Fruit fly (Drosophila melanogaster) whole organism, prepupa: ENCODE measurements around the gene CG42564.

Experiments used
- Blimp-1 ChIP-seq: fragments of 200-800 bp; sonication (Bioruptor generic); optimal IDR thresholded peaks from 3 replicates; lab custom pipeline; 2017; ENCODE audit warnings: missing biosample characterization, missing genetic modification characterization, mild to moderate bottlenecking, moderate library complexity, missing genetic modification reagents
- CG10631 ChIP-seq: fragments of 200-800 bp; sonication (Bioruptor generic); optimal IDR thresholded peaks from 2 replicates; lab custom pipeline; 2016; ENCODE audit warnings: missing biosample characterization, missing genetic modification characterization
- CG10669 ChIP-seq: fragments of 200-800 bp; sonication (Bioruptor generic); optimal IDR thresholded peaks from 3 replicates; lab custom pipeline; 2018; ENCODE audit warnings: missing biosample characterization, mild to moderate bottlenecking, missing genetic modification characterization, moderate library complexity
- CG11294 ChIP-seq: fragments of 200-800 bp; sonication (Bioruptor generic); IDR thresholded peaks from 2 replicates; pipeline ENCODE4 v1.3.6; 2022; ENCODE audit warnings: missing biosample characterization, missing genetic modification characterization
- CG11762 ChIP-seq: fragments of 200-800 bp; sonication (Bioruptor generic); optimal IDR thresholded peaks from 3 replicates; lab custom pipeline; 2016; ENCODE audit warnings: missing biosample characterization, missing genetic modification characterization; ENCODE audit not compliant: insufficient read depth
- CG11902 ChIP-seq: fragments of 200-800 bp; sonication (Bioruptor generic); optimal IDR thresholded peaks from 3 replicates; lab custom pipeline; 2016; ENCODE audit warnings: missing biosample characterization, missing genetic modification characterization
- CG15336 ChIP-seq: fragments of 200-800 bp; sonication (Bioruptor generic); IDR thresholded peaks from 2 replicates; pipeline ENCODE4 v1.3.6; 2022; ENCODE audit warnings: missing biosample characterization, missing genetic modification characterization
- CG16779 ChIP-seq: fragments of 200-800 bp; sonication (Bioruptor generic); optimal IDR thresholded peaks from 3 replicates; lab custom pipeline; 2017; ENCODE audit warnings: missing biosample characterization, mild to moderate bottlenecking, missing genetic modification characterization
- CG3032 ChIP-seq: fragments of 200-800 bp; optimal IDR thresholded peaks from 2 replicates; lab custom pipeline; 2019; ENCODE audit warnings: missing biosample characterization, mild to moderate bottlenecking, missing genetic modification characterization, moderate library complexity
- CG31627 ChIP-seq: fragments of 200-800 bp; sonication (Bioruptor generic); optimal IDR thresholded peaks from 3 replicates; lab custom pipeline; 2016; ENCODE audit warnings: missing biosample characterization, missing genetic modification characterization
- CG32006 ChIP-seq: fragments of 200-800 bp; sonication (Bioruptor generic); optimal IDR thresholded peaks from 3 replicates; lab custom pipeline; 2017; ENCODE audit warnings: missing biosample characterization, mild to moderate bottlenecking, missing genetic modification characterization
- CG34406 ChIP-seq: fragments of 200-800 bp; sonication (Bioruptor generic); optimal IDR thresholded peaks from 3 replicates; lab custom pipeline; 2016; ENCODE audit warnings: missing biosample characterization, missing genetic modification characterization
- CG4318 ChIP-seq: fragments of 200-800 bp; sonication (Bioruptor generic); optimal IDR thresholded peaks from 3 replicates; lab custom pipeline; 2017; ENCODE audit warnings: missing biosample characterization, mild to moderate bottlenecking, missing genetic modification characterization
- CG6163 ChIP-seq: fragments of 200-800 bp; sonication (Bioruptor generic); IDR thresholded peaks from 3 replicates; pipeline ENCODE4 v1.3.6; 2022; ENCODE audit warnings: missing biosample characterization, missing genetic modification characterization
- CG6276 ChIP-seq: fragments of 200-800 bp; sonication (Bioruptor generic); optimal IDR thresholded peaks from 2 replicates; lab custom pipeline; 2017; ENCODE audit warnings: missing biosample characterization, mild to moderate bottlenecking, missing genetic modification characterization
- CG6792 ChIP-seq: fragments of 200-800 bp; sonication (Bioruptor generic); optimal IDR thresholded peaks from 3 replicates; lab custom pipeline; 2016; ENCODE audit warnings: missing biosample characterization, missing genetic modification characterization
- CG6854 ChIP-seq: fragments of 200-800 bp; sonication (Bioruptor generic); optimal IDR thresholded peaks from 2 replicates; lab custom pipeline; 2017; ENCODE audit warnings: missing biosample characterization, mild to moderate bottlenecking, missing genetic modification characterization
- CG7368 ChIP-seq: fragments of 200-800 bp; sonication (Bioruptor generic); optimal IDR thresholded peaks from 3 replicates; lab custom pipeline; 2016; ENCODE audit warnings: missing biosample characterization, missing genetic modification characterization
- CG8119 ChIP-seq: fragments of 200-800 bp; sonication (Bioruptor generic); IDR thresholded peaks from 3 replicates; pipeline ENCODE4 v1.3.6; 2022; ENCODE audit warnings: missing biosample characterization, missing genetic modification characterization
- CG8319 ChIP-seq: fragments of 200-800 bp; sonication (Bioruptor generic); optimal IDR thresholded peaks from 3 replicates; lab custom pipeline; 2016; ENCODE audit warnings: missing biosample characterization, missing genetic modification characterization
- CG8632 ChIP-seq: fragments of 200-800 bp; sonication (Bioruptor generic); optimal IDR thresholded peaks from 3 replicates; lab custom pipeline; 2016; ENCODE audit warnings: missing biosample characterization, missing genetic modification characterization
- CG9139 ChIP-seq: fragments of 200-800 bp; sonication (Bioruptor generic); optimal IDR thresholded peaks from 3 replicates; lab custom pipeline; 2017; ENCODE audit warnings: missing biosample characterization, mild to moderate bottlenecking, missing genetic modification characterization
- Eip78C ChIP-seq: fragments of 200-800 bp; sonication (Bioruptor generic); peaks from one replicate; lab custom pipeline; 2016; ENCODE audit warnings: missing biosample characterization, missing genetic modification characterization
- Eip93F ChIP-seq: fragments of 200-800 bp; sonication (Bioruptor generic); optimal IDR thresholded peaks from 2 replicates; lab custom pipeline; 2016; ENCODE audit warnings: missing biosample characterization, mild to moderate bottlenecking, missing genetic modification characterization
- Ets21C ChIP-seq: fragments of 200-800 bp; sonication (Bioruptor generic); optimal IDR thresholded peaks from 3 replicates; lab custom pipeline; 2016; ENCODE audit warnings: missing biosample characterization, missing genetic modification characterization
- Ets96B ChIP-seq: fragments of 200-800 bp; optimal IDR thresholded peaks from 2 replicates; lab custom pipeline; 2019; ENCODE audit warnings: missing biosample characterization, mild to moderate bottlenecking, missing genetic modification characterization, moderate library complexity
- Hr38 ChIP-seq: sonication (Bioruptor generic); optimal IDR thresholded peaks from 2 replicates; lab custom pipeline; 2016; ENCODE audit warnings: missing biosample characterization, missing genetic modification characterization
- Hr39 ChIP-seq: fragments of 200-800 bp; sonication (Bioruptor generic); optimal IDR thresholded peaks from 2 replicates; lab custom pipeline; 2016; ENCODE audit warnings: missing biosample characterization, missing genetic modification characterization
- Hr4 ChIP-seq: fragments of 200-800 bp; sonication (Bioruptor generic); optimal IDR thresholded peaks from 3 replicates; lab custom pipeline; 2016; ENCODE audit warnings: missing biosample characterization, missing genetic modification characterization
- Lpt ChIP-seq: fragments of 200-800 bp; sonication (Bioruptor generic); optimal IDR thresholded peaks from 3 replicates; lab custom pipeline; 2016; ENCODE audit warnings: missing biosample characterization, missing genetic modification characterization
- OdsH ChIP-seq: fragments of 200-800 bp; sonication (Bioruptor generic); optimal IDR thresholded peaks from 3 replicates; lab custom pipeline; 2016; ENCODE audit warnings: missing biosample characterization, missing genetic modification characterization
- Smox ChIP-seq: fragments of 200-800 bp; sonication (Bioruptor generic); optimal IDR thresholded peaks from 3 replicates; lab custom pipeline; 2016; ENCODE audit warnings: missing biosample characterization, missing genetic modification characterization
- Sox102F ChIP-seq: fragments of 200-800 bp; sonication (Bioruptor generic); optimal IDR thresholded peaks from 2 replicates; lab custom pipeline; 2016; ENCODE audit warnings: missing biosample characterization, mild to moderate bottlenecking, missing genetic modification characterization
- achi ChIP-seq: fragments of 200-800 bp; sonication (Bioruptor generic); optimal IDR thresholded peaks from 3 replicates; lab custom pipeline; 2016; ENCODE audit warnings: missing biosample characterization, missing genetic modification characterization
- acj6 ChIP-seq: fragments of 200-800 bp; sonication (Bioruptor generic); optimal IDR thresholded peaks from 3 replicates; lab custom pipeline; 2016; ENCODE audit warnings: missing biosample characterization, missing genetic modification characterization
- cyc ChIP-seq: fragments of 200-800 bp; sonication (Bioruptor generic); optimal IDR thresholded peaks from 3 replicates; lab custom pipeline; 2016; ENCODE audit warnings: missing biosample characterization, missing genetic modification characterization
- dac ChIP-seq: fragments of 200-800 bp; sonication (Bioruptor generic); optimal IDR thresholded peaks from 2 replicates; lab custom pipeline; 2017; ENCODE audit warnings: missing biosample characterization, mild to moderate bottlenecking, missing genetic modification characterization
- dsx ChIP-seq: fragments of 200-800 bp; optimal IDR thresholded peaks from 3 replicates; lab custom pipeline; 2019; ENCODE audit warnings: missing biosample characterization, mild to moderate bottlenecking, missing genetic modification characterization, moderate library complexity; ENCODE audit not compliant: poor library complexity, severe bottlenecking
- eg ChIP-seq: fragments of 200-800 bp; sonication (Bioruptor generic); IDR thresholded peaks from 3 replicates; pipeline ENCODE4 v1.3.6; 2022; ENCODE audit warnings: missing biosample characterization, missing genetic modification characterization
- esn ChIP-seq: fragments of 200-800 bp; sonication (Bioruptor generic); optimal IDR thresholded peaks from 2 replicates; lab custom pipeline; 2016; ENCODE audit warnings: missing biosample characterization, mild to moderate bottlenecking, missing genetic modification characterization, moderate library complexity
- fd59A ChIP-seq: fragments of 200-800 bp; sonication (Bioruptor generic); optimal IDR thresholded peaks from 2 replicates; lab custom pipeline; 2017; ENCODE audit warnings: missing biosample characterization, mild to moderate bottlenecking, missing genetic modification characterization, missing genetic modification reagents
- fd85E ChIP-seq: fragments of 200-800 bp; sonication (Bioruptor generic); optimal IDR thresholded peaks from 3 replicates; lab custom pipeline; 2016; ENCODE audit warnings: missing biosample characterization, missing genetic modification characterization
- fkh ChIP-seq: fragments of 200-800 bp; sonication (Bioruptor generic); optimal IDR thresholded peaks from 3 replicates; lab custom pipeline; 2017; ENCODE audit warnings: missing biosample characterization, mild to moderate bottlenecking, missing genetic modification characterization, moderate library complexity
- lz ChIP-seq: fragments of 200-800 bp; sonication (Bioruptor generic); optimal IDR thresholded peaks from 3 replicates; lab custom pipeline; 2016; ENCODE audit warnings: missing biosample characterization, missing genetic modification characterization
- net ChIP-seq: fragments of 200-800 bp; sonication (Bioruptor generic); optimal IDR thresholded peaks from 3 replicates; lab custom pipeline; 2016; ENCODE audit warnings: missing biosample characterization, missing genetic modification characterization
- pdm3 ChIP-seq: fragments of 200-800 bp; sonication (Bioruptor generic); optimal IDR thresholded peaks from 3 replicates; lab custom pipeline; 2016; ENCODE audit warnings: missing biosample characterization, missing genetic modification characterization
- salr ChIP-seq, 2 experiments: fragments of 200-800 bp; sonication (Bioruptor generic); optimal IDR thresholded peaks; 3 replicates each; lab custom pipeline; 2016 to 2018; ENCODE audit warnings: missing biosample characterization in 2 of 2, missing genetic modification characterization in 2 of 2, mild to moderate bottlenecking in 1 of 2
- spab ChIP-seq: fragments of 200-800 bp; sonication (Bioruptor generic); optimal IDR thresholded peaks from 2 replicates; lab custom pipeline; 2017; ENCODE audit warnings: missing biosample characterization, mild to moderate bottlenecking, missing genetic modification characterization, missing genetic modification reagents
- ss ChIP-seq, 2 experiments: fragments of 200-800 bp; sonication (Bioruptor generic); optimal IDR thresholded peaks; 2 replicates in 1 of 2; 3 replicates in 1 of 2; lab custom pipeline; 2017 to 2018; ENCODE audit warnings: mild to moderate bottlenecking in 2 of 2, missing biosample characterization in 2 of 2, missing genetic modification characterization in 2 of 2, moderate library complexity in 1 of 2
- svp ChIP-seq: fragments of 200-800 bp; sonication (Bioruptor generic); peaks from one replicate; lab custom pipeline; 2016; ENCODE audit warnings: missing biosample characterization, missing genetic modification characterization
- vri ChIP-seq: fragments of 200-800 bp; sonication (Bioruptor generic); optimal IDR thresholded peaks from 3 replicates; lab custom pipeline; 2016; ENCODE audit warnings: missing biosample characterization, mild to moderate bottlenecking, missing genetic modification characterization

The CG42564 gene

DNA sequence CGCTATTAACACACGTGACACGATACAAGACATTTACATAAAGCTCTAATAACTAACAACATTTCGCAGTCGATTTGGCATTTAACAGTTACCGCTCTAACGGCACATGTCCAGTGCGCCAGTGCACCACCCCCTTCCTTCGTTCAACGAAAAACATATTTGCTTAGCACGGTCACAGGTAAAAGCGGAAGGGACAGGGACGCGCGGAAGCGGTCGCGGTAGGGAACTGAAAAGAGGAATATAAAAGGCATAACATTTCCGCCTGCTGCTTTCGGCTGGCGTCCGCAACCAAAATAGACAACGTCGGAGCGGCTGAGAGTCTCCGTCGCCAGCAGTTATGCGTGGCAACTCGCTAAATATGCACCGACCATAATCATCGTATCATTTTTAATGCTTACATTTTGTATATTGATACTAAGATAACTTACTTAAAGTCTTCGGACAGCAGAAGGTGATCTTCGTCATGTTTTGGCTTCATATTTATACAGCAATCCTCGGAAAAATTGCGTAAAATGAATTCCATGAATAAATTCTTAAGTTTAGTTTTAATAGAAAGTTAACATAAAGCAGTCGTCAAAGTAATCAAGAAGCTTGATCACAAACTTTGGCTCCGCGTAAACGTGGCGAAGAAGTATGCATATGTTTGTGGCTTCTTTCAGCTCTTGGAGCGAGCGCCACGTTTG lies 22.4 kb upstream of the CG42564 start:
- peak; percentile 49 for TF ChIP-seq acj6
- peak; percentile 79 for TF ChIP-seq Eip78C
- TF ChIP-seq CG10669 (GFP tag; lab: Kevin White, UChicago), result peak; percentile 39
- TF ChIP-seq CG6276, result peak; percentile 64
- peak; percentile 14 for TF ChIP-seq CG10631 (GFP tag; lab: Kevin White, UChicago)
- no peak for TF ChIP-seq cyc
- no peak for TF ChIP-seq Lpt
- peak; percentile 76 for TF ChIP-seq Hr4 (GFP tag; lab: Kevin White, UChicago)
- TF ChIP-seq CG11902 (GFP tag; lab: Kevin White, UChicago), result no peak
- TF ChIP-seq Hr38 (GFP tag; lab: Kevin White, UChicago), result no peak
- no peak for TF ChIP-seq spab (GFP tag; lab: Kevin White, UChicago)
- no peak for TF ChIP-seq Ets21C (GFP tag; lab: Kevin White, UChicago)
- peak; percentile 5 for TF ChIP-seq CG16779 (tag; lab: Kevin White, UChicago)
- TF ChIP-seq net (GFP tag; lab: Kevin White, UChicago), result peak; percentile 31
- peak; percentile 15 for TF ChIP-seq Sox102F (GFP tag; lab: Kevin White, UChicago)
- peak; percentile 13 for TF ChIP-seq dsx (GFP tag; lab: Kevin White, UChicago)
- no peak for TF ChIP-seq Eip93F (GFP tag; lab: Kevin White, UChicago)
- TF ChIP-seq vri, result no peak
- TF ChIP-seq CG34406 (GFP tag; lab: Kevin White, UChicago), result no peak
- no peak for TF ChIP-seq lz (GFP tag; lab: Kevin White, UChicago)
- no peak for TF ChIP-seq Blimp-1 (GFP tag; lab: Kevin White, UChicago)
- peak in 1 of 2 experiments; percentile 54 for TF ChIP-seq salr (GFP tag; optimal IDR thresholded peaks at IDR 0.05; lab: Kevin White, UChicago)
- no peak for TF ChIP-seq CG11294
- peak; percentile 52; the same call in 2 of the 3 replicates for TF ChIP-seq eg
- no peak for TF ChIP-seq svp (GFP tag; lab: Kevin White, UChicago)
- peak; percentile 39 for TF ChIP-seq achi
- TF ChIP-seq CG15336 (GFP tag; lab: Robert Waterston, UW), result peak; percentile 73
- TF ChIP-seq fkh (GFP tag; lab: Kevin White, UChicago), result peak; percentile 38
- TF ChIP-seq Ets96B (tag; lab: Kevin White, UChicago), result peak; percentile 17
- peak; percentile 69 for TF ChIP-seq CG8119 (GFP tag; lab: Robert Waterston, UW)
- TF ChIP-seq dac (GFP tag; lab: Kevin White, UChicago), result peak; percentile 37
- no peak for TF ChIP-seq fd85E
- TF ChIP-seq CG3032 (tag; lab: Kevin White, UChicago), result peak; percentile 42
- TF ChIP-seq CG11762 (GFP tag; lab: Kevin White, UChicago), result no peak
- TF ChIP-seq ss (GFP tag; optimal IDR thresholded peaks at IDR 0.05; lab: Kevin White, UChicago), result no peak
- peak; percentile 52 for TF ChIP-seq OdsH (GFP tag; lab: Kevin White, UChicago)
- TF ChIP-seq pdm3 (GFP tag; lab: Kevin White, UChicago), result peak; percentile 47
- TF ChIP-seq Smox (GFP tag; lab: Kevin White, UChicago), result no peak
- no peak for TF ChIP-seq CG9139 (GFP tag; lab: Kevin White, UChicago)
- TF ChIP-seq Hr39 (GFP tag; lab: Kevin White, UChicago), result peak; percentile 9
- TF ChIP-seq CG6854 (GFP tag; lab: Kevin White, UChicago), result no peak
- TF ChIP-seq CG8319, result no peak
- peak; percentile 31 for TF ChIP-seq esn
- no peak for TF ChIP-seq CG8632 (GFP tag; lab: Kevin White, UChicago)
- no peak for TF ChIP-seq fd59A (GFP tag; lab: Kevin White, UChicago)
- no peak for TF ChIP-seq CG7368
- peak; percentile 77 for TF ChIP-seq CG32006 (GFP tag; lab: Kevin White, UChicago)
- TF ChIP-seq CG31627, result no peak
- TF ChIP-seq CG6792 (GFP tag; lab: Kevin White, UChicago), result no peak
- 0 out of 3 replicates have a peak, but pooled peaks have one; percentile 41 for TF ChIP-seq CG6163 (GFP tag; lab: Robert Waterston, UW)
- TF ChIP-seq CG4318 (GFP tag; lab: Kevin White, UChicago), result peak; percentile 45
